Worm (Caenorhabditis elegans) whole organism, L4 larva: ENCODE data around the gene atg-2.

ENCODE experiments used
- F10B5.3 ChIP-seq: sonication (generic microtip); optimal IDR thresholded peaks from 2 replicates; lab custom pipeline; 2016; ENCODE audit warnings: mild to moderate bottlenecking, missing genetic modification characterization, missing compliant biosample characterization
- F44E2.7 ChIP-seq: fragments of 200-800 bp; sonication (Bioruptor generic); IDR thresholded peaks from 2 replicates; pipeline ENCODE4 v2.1.2; 2022; ENCODE audit warnings: missing genetic modification characterization, missing compliant biosample characterization
- R02D3.7 ChIP-seq: fragments of 150-350 bp; sonication (generic microtip); optimal IDR thresholded peaks from 3 replicates; lab custom pipeline; 2014; ENCODE audit warnings: missing biosample characterization, missing genetic modification characterization
- Y105C5A.15 ChIP-seq: fragments of 200-800 bp; sonication (Bioruptor generic); IDR thresholded peaks from 2 replicates; pipeline ENCODE4 v1.3.6; 2022; ENCODE audit warnings: missing genetic modification characterization, missing compliant biosample characterization
- ZK337.2 ChIP-seq: fragments of 200-800 bp; sonication (Bioruptor generic); IDR thresholded peaks from 2 replicates; pipeline ENCODE4 v1.3.6; 2022; ENCODE audit warnings: missing genetic modification reagents, missing genetic modification characterization, missing compliant biosample characterization
- ZK546.5 ChIP-seq, 2 experiments: sonication (generic microtip); optimal IDR thresholded peaks; 2 replicates each; lab custom pipeline; 2017; ENCODE audit warnings: missing biosample characterization in 2 of 2, missing genetic modification characterization in 2 of 2
- aha-1 ChIP-seq: fragments of 150-350 bp; peaks from one replicate; lab custom pipeline; 2014; ENCODE audit warnings: missing biosample characterization, missing genetic modification characterization
- ama-1 ChIP-seq: fragments of 150-350 bp; optimal IDR thresholded peaks from 2 replicates; lab custom pipeline; 2014; ENCODE audit warnings: inconsistent platforms, mixed read lengths
- ceh-20 ChIP-seq: fragments of 200-800 bp; sonication (Bioruptor generic); IDR thresholded peaks from 2 replicates; pipeline ENCODE4 v1.3.6; 2022; ENCODE audit warnings: missing genetic modification reagents, missing genetic modification characterization, missing compliant biosample characterization
- ceh-32 ChIP-seq: sonication (generic microtip); optimal IDR thresholded peaks from 2 replicates; lab custom pipeline; 2016; ENCODE audit warnings: mild to moderate bottlenecking, missing genetic modification characterization, missing compliant biosample characterization; ENCODE audit not compliant: poor library complexity
- ceh-44 ChIP-seq: fragments of 200-800 bp; sonication (Bioruptor generic); IDR thresholded peaks from 2 replicates; pipeline ENCODE4 v1.3.6; 2022; ENCODE audit warnings: missing genetic modification reagents, missing genetic modification characterization, missing compliant biosample characterization
- ceh-82 ChIP-seq: sonication (generic microtip); optimal IDR thresholded peaks from 2 replicates; lab custom pipeline; 2017; ENCODE audit warnings: missing biosample characterization, missing genetic modification characterization
- cey-2 ChIP-seq: sonication (generic microtip); optimal IDR thresholded peaks from 3 replicates; lab custom pipeline; 2017; ENCODE audit warnings: missing genetic modification characterization, mild to moderate bottlenecking, missing compliant biosample characterization, antibody characterized with exemption, borderline replicate concordance; ENCODE audit not compliant: insufficient read depth
- daf-12 ChIP-seq: fragments of 150-350 bp; optimal IDR thresholded peaks from 2 replicates; lab custom pipeline; 2014; ENCODE audit warnings: missing biosample characterization, missing genetic modification reagents, missing genetic modification characterization
- dmd-6 ChIP-seq: fragments of 200-800 bp; sonication (Bioruptor generic); IDR thresholded peaks from 2 replicates; pipeline ENCODE4 v1.3.6; 2022; ENCODE audit warnings: missing genetic modification reagents, missing genetic modification characterization, missing compliant biosample characterization
- dmd-8 ChIP-seq: fragments of 200-800 bp; sonication (Bioruptor generic); IDR thresholded peaks from 2 replicates; pipeline ENCODE4 v1.3.6; 2022; ENCODE audit warnings: missing genetic modification characterization, missing compliant biosample characterization
- dmd-9 ChIP-seq: fragments of 200-800 bp; sonication (Bioruptor generic); IDR thresholded peaks from 2 replicates; pipeline ENCODE4 v1.3.6; 2022; ENCODE audit warnings: missing genetic modification reagents, missing genetic modification characterization, missing compliant biosample characterization
- gei-8 ChIP-seq: fragments of 200-800 bp; sonication (Bioruptor generic); optimal IDR thresholded peaks from 2 replicates; lab custom pipeline; 2018; ENCODE audit warnings: mild to moderate bottlenecking, missing genetic modification characterization, missing compliant biosample characterization
- hif-1 ChIP-seq, 2 experiments: sonication (generic microtip); optimal IDR thresholded peaks; 2 replicates each; lab custom pipeline; 2016 to 2017; ENCODE audit warnings: missing compliant biosample characterization in 2 of 2, missing genetic modification characterization in 2 of 2, missing genetic modification reagents in 2 of 2, missing genotype in 2 of 2, mild to moderate bottlenecking in 1 of 2
- hmg-1.1 ChIP-seq: fragments of 200-800 bp; sonication (Bioruptor generic); IDR thresholded peaks from 2 replicates; pipeline ENCODE4 v1.3.6; 2022; ENCODE audit warnings: missing genetic modification reagents, missing genetic modification characterization, missing compliant biosample characterization
- jun-1 ChIP-seq: fragments of 150-350 bp; optimal IDR thresholded peaks from 2 replicates; lab custom pipeline; 2014; ENCODE audit warnings: missing biosample characterization, missing genetic modification reagents, missing genetic modification characterization
- lin-1 ChIP-seq: fragments of 200-800 bp; sonication (Bioruptor generic); IDR thresholded peaks from 2 replicates; pipeline ENCODE4 v1.3.6; 2022; ENCODE audit warnings: missing genetic modification reagents, missing genetic modification characterization, missing compliant biosample characterization
- lin-13 ChIP-seq: fragments of 150-350 bp; optimal IDR thresholded peaks from 2 replicates; lab custom pipeline; 2014; ENCODE audit warnings: missing biosample characterization, missing genetic modification reagents, missing genetic modification characterization
- lin-15B ChIP-seq: fragments of 150-350 bp; sonication (generic microtip); optimal IDR thresholded peaks from 3 replicates; lab custom pipeline; 2014; ENCODE audit warnings: missing biosample characterization, missing genetic modification characterization
- lin-38 ChIP-seq: fragments of 200-800 bp; sonication (Bioruptor generic); IDR thresholded peaks from 2 replicates; pipeline ENCODE4 v1.3.6; 2022; ENCODE audit warnings: missing genetic modification reagents, missing genetic modification characterization, missing compliant biosample characterization
- lin-39 ChIP-seq: fragments of 150-350 bp; optimal IDR thresholded peaks from 2 replicates; lab custom pipeline; 2014; ENCODE audit warnings: missing biosample characterization, missing genetic modification reagents, missing genetic modification characterization
- madf-9 ChIP-seq: fragments of 200-800 bp; sonication (Bioruptor generic); conservative IDR thresholded peaks from 2 replicates; pipeline ENCODE4 v1.3.6; 2022; ENCODE audit warnings: missing genetic modification reagents, missing genetic modification characterization, missing compliant biosample characterization
- mdt-29 ChIP-seq: fragments of 200-800 bp; sonication (Bioruptor generic); IDR thresholded peaks from 2 replicates; pipeline ENCODE4 v1.3.6; 2022; ENCODE audit warnings: missing genetic modification reagents, missing genetic modification characterization, missing compliant biosample characterization
- mxl-2 ChIP-seq: fragments of 200-800 bp; sonication (Bioruptor generic); conservative IDR thresholded peaks from 2 replicates; pipeline ENCODE4 v1.3.6; 2022; ENCODE audit warnings: missing genetic modification reagents, missing genetic modification characterization, missing compliant biosample characterization
- nhr-10 ChIP-seq: fragments of 150-350 bp; optimal IDR thresholded peaks from 2 replicates; lab custom pipeline; 2014; ENCODE audit warnings: missing biosample characterization, missing genetic modification characterization
- nhr-111 ChIP-seq: fragments of 200-800 bp; sonication (Bioruptor generic); optimal IDR thresholded peaks from 2 replicates; lab custom pipeline; 2018; ENCODE audit warnings: mild to moderate bottlenecking, missing genetic modification characterization, missing compliant biosample characterization
- nhr-237 ChIP-seq: sonication (generic microtip); optimal IDR thresholded peaks from 2 replicates; lab custom pipeline; 2017; ENCODE audit warnings: missing biosample characterization, missing genetic modification characterization
- nhr-25 ChIP-seq: sonication (generic microtip); optimal IDR thresholded peaks from 2 replicates; lab custom pipeline; 2017; ENCODE audit warnings: missing genetic modification characterization, mild to moderate bottlenecking, missing compliant biosample characterization, antibody characterized with exemption, moderate library complexity, borderline replicate concordance; ENCODE audit not compliant: insufficient read depth
- nhr-28 ChIP-seq: fragments of 150-350 bp; optimal IDR thresholded peaks from 2 replicates; lab custom pipeline; 2014; ENCODE audit warnings: missing biosample characterization, missing genetic modification characterization
- nhr-6 ChIP-seq: fragments of 150-350 bp; optimal IDR thresholded peaks from 2 replicates; lab custom pipeline; 2014; ENCODE audit warnings: missing biosample characterization, missing genetic modification characterization
- nhr-76 ChIP-seq: fragments of 150-350 bp; optimal IDR thresholded peaks from 2 replicates; lab custom pipeline; 2014; ENCODE audit warnings: missing biosample characterization, missing genetic modification characterization
- nhr-77 ChIP-seq: fragments of 150-350 bp; optimal IDR thresholded peaks from 2 replicates; lab custom pipeline; 2014; ENCODE audit warnings: missing biosample characterization, missing genetic modification characterization
- pqm-1 ChIP-seq: sonication (generic microtip); optimal IDR thresholded peaks from 2 replicates; lab custom pipeline; 2017; ENCODE audit warnings: missing biosample characterization, missing genetic modification characterization
- rbr-2 ChIP-seq: sonication (generic microtip); optimal IDR thresholded peaks from 2 replicates; lab custom pipeline; 2016; ENCODE audit warnings: missing genotype, missing genetic modification characterization, missing compliant biosample characterization
- saeg-2 ChIP-seq: fragments of 200-800 bp; sonication (Bioruptor generic); IDR thresholded peaks from 2 replicates; pipeline ENCODE4 v1.3.6; 2022; ENCODE audit warnings: missing genetic modification reagents, missing genetic modification characterization, missing compliant biosample characterization
- set-16 ChIP-seq: fragments of 200-800 bp; sonication (Bioruptor generic); IDR thresholded peaks from 2 replicates; pipeline ENCODE4 v1.3.6; 2022; ENCODE audit warnings: missing genetic modification reagents, missing genetic modification characterization, missing compliant biosample characterization
- skn-1 ChIP-seq: fragments of 150-350 bp; optimal IDR thresholded peaks from 2 replicates; lab custom pipeline; 2014; ENCODE audit warnings: missing biosample characterization, missing genetic modification characterization
- snpc-4 ChIP-seq: fragments of 150-350 bp; optimal IDR thresholded peaks from 2 replicates; lab custom pipeline; 2014; ENCODE audit warnings: missing biosample characterization, missing genetic modification characterization
- spr-3 ChIP-seq: fragments of 200-800 bp; sonication (Bioruptor generic); optimal IDR thresholded peaks from 2 replicates; lab custom pipeline; 2018; ENCODE audit warnings: mild to moderate bottlenecking, missing genetic modification characterization, missing compliant biosample characterization
- tag-97 ChIP-seq: fragments of 200-800 bp; sonication (Bioruptor generic); IDR thresholded peaks from 2 replicates; pipeline ENCODE4 v1.3.6; 2022; ENCODE audit warnings: missing genetic modification characterization, missing compliant biosample characterization
- unc-62 ChIP-seq, 3 experiments: fragments of 150-350 bp in 1 of 3; sonication (generic microtip); optimal IDR thresholded peaks in 2 of 3; peaks in 1 of 3; 1 replicate in 1 of 3; 2 replicates in 2 of 3; lab custom pipeline; 2014 to 2017; ENCODE audit warnings: missing biosample characterization in 3 of 3, missing genetic modification characterization in 3 of 3, missing genetic modification reagents in 3 of 3, missing genotype in 1 of 3
- zfp-2 ChIP-seq: sonication (generic microtip); optimal IDR thresholded peaks from 2 replicates; lab custom pipeline; 2016; ENCODE audit warnings: mild to moderate bottlenecking, missing genetic modification characterization, missing compliant biosample characterization
- zfp-3 ChIP-seq: fragments of 200-800 bp; sonication (Bioruptor generic); conservative IDR thresholded peaks from 2 replicates; pipeline ENCODE4 v1.3.6; 2022; ENCODE audit warnings: missing genetic modification reagents, missing genetic modification characterization, missing compliant biosample characterization
- zip-11 ChIP-seq: fragments of 200-800 bp; sonication (Bioruptor generic); IDR thresholded peaks from 2 replicates; pipeline ENCODE4 v1.3.6; 2022; ENCODE audit warnings: missing genetic modification characterization, missing compliant biosample characterization
- zip-2 ChIP-seq: fragments of 150-350 bp; optimal IDR thresholded peaks from 2 replicates; lab custom pipeline; 2014; ENCODE audit warnings: missing biosample characterization, missing genetic modification characterization
- ztf-7 ChIP-seq: fragments of 150-350 bp; optimal IDR thresholded peaks from 2 replicates; lab custom pipeline; 2014; ENCODE audit warnings: missing biosample characterization, missing genetic modification characterization

atg-2 gene

DNA sequence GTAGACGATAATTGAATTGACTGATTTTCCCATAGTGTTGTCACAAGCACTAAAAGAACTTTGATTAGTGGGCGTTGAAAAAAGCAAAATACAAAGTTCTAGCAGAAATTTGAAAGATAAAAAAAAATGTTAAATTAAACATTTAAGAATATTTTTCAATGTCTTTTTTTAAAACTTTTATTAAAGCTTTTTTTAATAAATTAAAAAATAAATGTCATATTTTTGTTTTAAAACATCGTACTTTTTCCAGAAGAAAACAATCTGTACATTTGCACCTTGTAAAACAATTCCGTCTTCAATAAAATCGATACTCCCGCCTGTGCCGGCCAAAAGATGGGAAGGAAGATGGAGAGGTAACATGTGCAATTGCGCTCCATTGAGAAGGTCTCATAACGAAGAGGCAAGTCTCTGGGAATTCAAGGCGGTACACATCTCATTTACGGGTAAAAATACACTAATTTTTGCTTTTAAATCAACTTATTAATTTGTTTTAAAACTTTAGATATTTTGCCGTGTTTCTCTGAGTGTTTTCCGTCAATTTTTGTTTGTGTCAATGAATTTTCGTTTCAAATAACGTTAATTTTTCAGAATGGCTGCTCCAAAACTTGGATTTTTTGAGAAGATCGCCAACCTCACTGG lies 34.2 kb downstream of the atg-2 start, which contains the start of the genes glr-6 and asg-2 (continued):
- TF ChIP-seq F10B5.3 (no peak), mdt-29 (no peak), lin-13 (GFP tag; lab: Kevin White, UChicago) (peak; percentile 78), nhr-6 (tag; lab: Kevin White, UChicago) (peak; percentile 74), nhr-28 (peak; percentile 88), spr-3 (GFP tag; lab: Kevin White, UChicago) (no peak), ZK546.5 (tag; optimal IDR thresholded peaks at IDR 0.05; lab: Kevin White, UChicago) (no peak), nhr-76 (tag; lab: Kevin White, UChicago) (no peak), nhr-25 (tag; lab: Kevin White, UChicago) (no peak), snpc-4 (tag; lab: Kevin White, UChicago) (no peak), lin-38 (peak; percentile 97), Y105C5A.15 (GFP tag; lab: Robert Waterston, UW) (no peak), F44E2.7 (GFP tag; lab: Robert Waterston, UW) (no peak), zip-2 (tag; lab: Kevin White, UChicago) (no peak), jun-1 (tag; lab: Kevin White, UChicago) (no peak), lin-15B (peak; percentile 57), ceh-82 (tag; lab: Kevin White, UChicago) (no peak), nhr-77 (peak; percentile 92), nhr-237 (tag; lab: Kevin White, UChicago) (no peak), nhr-10 (tag; lab: Kevin White, UChicago) (no peak), set-16 (GFP tag; lab: Robert Waterston, UW) (no peak), mxl-2 (GFP tag; lab: Robert Waterston, UW) (no peak), daf-12 (tag; lab: Kevin White, UChicago) (no peak), zfp-3 (GFP tag; lab: Robert Waterston, UW) (no peak), zip-11 (GFP tag; lab: Robert Waterston, UW) (no peak), unc-62 (GFP tag; optimal IDR thresholded peaks at IDR 0.05 in 1 of 2; lab: Kevin White, UChicago) (no peak), unc-62 (tag; optimal IDR thresholded peaks at IDR 0.05; lab: Kevin White, UChicago) (no peak), lin-39 (tag; lab: Kevin White, UChicago) (no peak), zfp-2 (peak; percentile 39), skn-1 (tag; lab: Kevin White, UChicago) (no peak), madf-9 (GFP tag; lab: Robert Waterston, UW) (no peak), ZK337.2 (no peak), ceh-20 (GFP tag; lab: Robert Waterston, UW) (0 out of 2 replicates have a peak, but pooled peaks have one; percentile 43), nhr-111 (no peak), pqm-1 (peak; percentile 70), R02D3.7 (tag; lab: Kevin White, UChicago) (peak; percentile 44), dmd-8 (no peak), ceh-32 (tag; lab: Kevin White, UChicago) (no peak), gei-8 (GFP tag; lab: Kevin White, UChicago) (no peak), dmd-9 (GFP tag; lab: Robert Waterston, UW) (no peak), ztf-7 (tag; lab: Kevin White, UChicago) (no peak), tag-97 (GFP tag; lab: Robert Waterston, UW) (no peak), ama-1 (peak; percentile 10), cey-2 (tag; lab: Kevin White, UChicago) (no peak), saeg-2 (GFP tag; lab: Robert Waterston, UW) (no peak), hif-1 (tag; optimal IDR thresholded peaks at IDR 0.05; lab: Kevin White, UChicago) (no peak), ceh-44 (no peak), hmg-1.1 (GFP tag; lab: Robert Waterston, UW) (peak; percentile 73), aha-1 (tag; lab: Kevin White, UChicago) (peak; percentile 96), dmd-6 (GFP tag; lab: Robert Waterston, UW) (peak; percentile 56), rbr-2 (tag; lab: Kevin White, UChicago) (peak; percentile 71), lin-1 (GFP tag; lab: Robert Waterston, UW) (no peak)
